Worm (Caenorhabditis elegans): ENCODE data around the gene glb-10.

glb-10 gene

DNA sequence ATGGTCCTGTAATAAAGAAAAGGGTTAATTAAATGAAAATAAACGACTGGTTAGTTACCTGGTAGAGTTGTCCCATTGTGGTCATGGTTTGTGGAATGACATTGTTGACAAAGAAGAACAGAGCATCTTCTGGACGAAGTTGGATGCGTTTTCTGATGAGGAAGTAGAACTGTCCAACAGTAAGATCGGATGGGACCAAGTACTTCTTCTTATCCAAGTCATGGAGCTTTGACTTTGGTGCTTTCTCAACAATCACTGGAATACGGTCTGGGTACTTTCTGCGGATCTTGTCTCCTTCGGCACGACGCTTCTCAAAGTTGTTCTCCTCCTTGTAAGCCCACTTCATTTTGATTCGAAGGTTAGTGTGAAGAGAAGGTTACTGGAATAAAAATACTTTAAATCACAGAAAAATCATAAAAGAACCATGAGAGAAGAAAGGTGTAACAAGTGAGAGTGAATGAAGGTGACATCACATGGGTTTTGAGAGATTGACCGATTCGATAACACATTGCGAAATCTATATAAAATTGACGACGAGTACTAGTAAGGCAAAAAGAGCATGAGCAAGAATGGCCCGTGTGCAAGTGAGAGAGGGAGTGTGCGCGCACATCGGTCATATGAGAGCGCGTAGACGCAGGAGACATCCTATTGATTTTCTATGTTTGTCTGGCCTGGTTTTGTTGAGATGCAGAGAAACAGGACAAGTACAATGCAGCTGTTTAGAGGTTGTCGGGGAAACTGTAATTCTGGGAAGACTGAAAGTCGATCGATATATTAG, 38.4 kb upstream of the glb-10 start, which contains the start of gene lgg-1 (continued):
- TF ChIP-seq unc-62 (GFP tag; optimal IDR thresholded peaks at IDR 0.05) (no peak), ces-1 (GFP tag; optimal IDR thresholded peaks at IDR 0.05) (no peak), aly-2 (tag; optimal IDR thresholded peaks at IDR 0.05) (no peak), grh-1 (GFP tag; IDR thresholded peaks at IDR 0.05) (no peak), nhr-90 (tag; optimal IDR thresholded peaks at IDR 0.05; ENCODE audit: poor library complexity) (peak; percentile 25), mep-1 (tag; optimal IDR thresholded peaks at IDR 0.05) (peak; percentile 77), lsy-2 (tag; optimal IDR thresholded peaks at IDR 0.05) (peak; percentile 39 to 61), lin-13 (GFP tag; optimal IDR thresholded peaks at IDR 0.05) (peak; percentile 50), rnt-1 (tag; optimal IDR thresholded peaks at IDR 0.05) (peak; percentile 58), fkh-4 (tag; optimal IDR thresholded peaks at IDR 0.05; ENCODE audit: borderline replicate concordance) (no peak), egl-27 (tag; optimal IDR thresholded peaks at IDR 0.05) (peak in 1 of 2 experiments; percentile 14), dsc-1 (tag; optimal IDR thresholded peaks at IDR 0.05) (peak; percentile 3), Y116A8C.19 (tag; optimal IDR thresholded peaks at IDR 0.05; ENCODE audit: borderline replicate concordance) (no peak), efl-1 (optimal IDR thresholded peaks at IDR 0.05) (peak; percentile 56 to 58), efl-1 (GFP tag; optimal IDR thresholded peaks at IDR 0.05 in 1 of 2) (peak in 1 of 2 experiments; percentile 95), jun-1 (tag; optimal IDR thresholded peaks at IDR 0.05) (peak; percentile 67), elt-2 (tag; optimal IDR thresholded peaks at IDR 0.05) (peak; percentile 12), lin-35 (GFP tag; optimal IDR thresholded peaks at IDR 0.05) (peak; percentile 49 to 53), snpc-4 (tag; optimal IDR thresholded peaks at IDR 0.05) (peak; percentile 14), ztf-4 (tag; optimal IDR thresholded peaks at IDR 0.05) (peak; percentile 54), tlp-1 (tag; optimal IDR thresholded peaks at IDR 0.05) (no peak), snu-23 (GFP tag; optimal IDR thresholded peaks at IDR 0.05) (peak; percentile 83), sup-37 (GFP tag; optimal IDR thresholded peaks at IDR 0.05) (peak; percentile 35), lin-14 (GFP tag; optimal IDR thresholded peaks at IDR 0.05) (peak; percentile 84), elt-3 (tag; optimal IDR thresholded peaks at IDR 0.05) (peak in 1 of 6 experiments; percentile 23), nhr-11 (tag; optimal IDR thresholded peaks at IDR 0.05) (no peak), skn-1 (tag; optimal IDR thresholded peaks at IDR 0.05) (peak; percentile 88), F16B12.6 (tag; optimal IDR thresholded peaks at IDR 0.05) (peak; percentile 20), lin-39 (tag; optimal IDR thresholded peaks at IDR 0.05) (no peak), mef-2 (tag; optimal IDR thresholded peaks at IDR 0.05) (no peak), ceh-82 (tag; optimal IDR thresholded peaks at IDR 0.05) (peak; percentile 33 to 77 (median 44)), blmp-1 (tag; optimal IDR thresholded peaks at IDR 0.05) (peak; percentile 76), isw-1 (GFP tag; IDR thresholded peaks at IDR 0.05) (peak; percentile 49)

DNA sequence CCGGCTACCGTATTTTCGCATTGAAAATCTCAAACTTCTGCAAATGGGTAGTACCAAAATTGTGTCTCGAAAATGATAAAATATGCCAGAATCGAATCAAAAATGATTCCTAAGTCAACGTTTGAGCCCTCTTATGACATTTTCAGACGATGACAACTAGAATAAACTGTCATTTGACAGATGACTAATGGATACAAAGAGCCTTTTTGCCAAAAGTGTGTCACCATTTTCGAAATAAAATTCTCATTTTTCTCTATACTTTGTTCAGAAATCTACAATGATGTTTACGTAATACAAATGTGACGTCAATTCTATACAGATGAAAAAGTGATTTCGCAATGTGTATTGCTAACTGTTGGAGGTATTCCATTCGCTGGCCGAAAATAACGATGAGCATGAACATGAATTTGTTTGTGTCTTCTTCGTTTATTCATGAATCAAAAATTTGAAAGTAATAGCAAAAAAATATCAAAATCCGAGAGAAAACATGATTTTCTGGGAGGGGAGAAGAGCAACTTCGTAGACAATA, 37.5 kb upstream of the glb-10 start:
- TF ChIP-seq ets-5 (GFP tag; IDR thresholded peaks at IDR 0.05): no peak
- peak; percentile 61 for TF ChIP-seq nhr-47 (tag; optimal IDR thresholded peaks at IDR 0.05)
- no peak for TF ChIP-seq sptf-1 (tag; optimal IDR thresholded peaks at IDR 0.05)
- TF ChIP-seq nhr-237 (tag; optimal IDR thresholded peaks at IDR 0.05): no peak
- TF ChIP-seq egl-27 (tag; optimal IDR thresholded peaks at IDR 0.05): no peak
- TF ChIP-seq ceh-82 (tag; optimal IDR thresholded peaks at IDR 0.05): no peak
- no peak for TF ChIP-seq jun-1 (tag; optimal IDR thresholded peaks at IDR 0.05)
- peak; percentile 73 for TF ChIP-seq fos-1 (tag; optimal IDR thresholded peaks at IDR 0.05)
- no peak for TF ChIP-seq ceh-90 (tag; optimal IDR thresholded peaks at IDR 0.05)
- no peak for TF ChIP-seq ces-1 (GFP tag; optimal IDR thresholded peaks at IDR 0.05)
- TF ChIP-seq Y116A8C.19 (tag; optimal IDR thresholded peaks at IDR 0.05; ENCODE audit: borderline replicate concordance): no peak
- TF ChIP-seq C04F5.9 (tag; optimal IDR thresholded peaks at IDR 0.05): peak; percentile 5
- peak; percentile 56 for TF ChIP-seq nhr-20 (tag; optimal IDR thresholded peaks at IDR 0.05)
- TF ChIP-seq nhr-76 (tag; optimal IDR thresholded peaks at IDR 0.05): no peak
- TF ChIP-seq efl-3 (GFP tag; optimal IDR thresholded peaks at IDR 0.05): no peak
- TF ChIP-seq dpl-1 (GFP tag; optimal IDR thresholded peaks at IDR 0.05): peak in 2 of 3 experiments; percentile 24 to 33
- no peak for TF ChIP-seq mab-9 (GFP tag; IDR thresholded peaks at IDR 0.05)
- TF ChIP-seq vab-15 (tag; optimal IDR thresholded peaks at IDR 0.05): no peak
- no peak for TF ChIP-seq lin-39 (tag; optimal IDR thresholded peaks at IDR 0.05)
- peak in 2 of 6 experiments; percentile 12 to 75 for TF ChIP-seq elt-3 (tag; optimal IDR thresholded peaks at IDR 0.05)
- no peak for TF ChIP-seq nhr-11 (tag; optimal IDR thresholded peaks at IDR 0.05)
- TF ChIP-seq sox-4 (tag; optimal IDR thresholded peaks at IDR 0.05): no peak
- no peak for TF ChIP-seq lin-15B (tag; optimal IDR thresholded peaks at IDR 0.05)
- TF ChIP-seq tbx-2 (tag; optimal IDR thresholded peaks at IDR 0.05): no peak
- peak; percentile 4 for TF ChIP-seq snpc-4 (tag; optimal IDR thresholded peaks at IDR 0.05)
- peak; percentile 32; the same call in 1 of the 2 replicates for TF ChIP-seq ceh-88 (GFP tag; IDR thresholded peaks at IDR 0.05)
- peak in 1 of 2 experiments; percentile 66 for TF ChIP-seq lin-35 (GFP tag; optimal IDR thresholded peaks at IDR 0.05)
